Worm (Caenorhabditis elegans) whole organism, young adult: Measurements from ENCODE around the gene Y48D7A.1.
A peak's percentile ranks its signal among the peaks of the same experiment; 100 is the strongest.

Experiments
- B0261.1 ChIP-seq: sonication (generic microtip); optimal IDR thresholded peaks from 2 replicates; lab custom pipeline; 2016; ENCODE audit warnings: mild to moderate bottlenecking, missing genetic modification characterization, moderate library complexity, missing compliant biosample characterization
- atf-7 ChIP-seq: sonication (generic microtip); optimal IDR thresholded peaks from 2 replicates; lab custom pipeline; 2017; ENCODE audit warnings: mild to moderate bottlenecking, missing genetic modification characterization, missing compliant biosample characterization
- attf-6 ChIP-seq: fragments of 200-800 bp; sonication (Bioruptor generic); IDR thresholded peaks from 2 replicates; pipeline ENCODE4 v1.3.6; 2022; ENCODE audit warnings: missing genetic modification reagents, missing genetic modification characterization, missing compliant biosample characterization
- ceh-79 ChIP-seq: sonication (generic microtip); optimal IDR thresholded peaks from 2 replicates; lab custom pipeline; 2017; ENCODE audit warnings: mild to moderate bottlenecking, missing genetic modification characterization, missing compliant biosample characterization
- dpl-1 ChIP-seq: fragments of 150-350 bp; optimal IDR thresholded peaks from 2 replicates; lab custom pipeline; 2014; ENCODE audit warnings: missing biosample characterization, missing genetic modification reagents, missing genetic modification characterization
- gei-17 ChIP-seq: fragments of 200-800 bp; sonication (Bioruptor generic); optimal IDR thresholded peaks from 2 replicates; lab custom pipeline; 2018; ENCODE audit warnings: mild to moderate bottlenecking, missing genetic modification characterization, missing compliant biosample characterization
- nhr-90 ChIP-seq: sonication (generic microtip); optimal IDR thresholded peaks from 2 replicates; lab custom pipeline; 2016; ENCODE audit warnings: missing genotype, mild to moderate bottlenecking, missing genetic modification characterization, missing compliant biosample characterization
- snpc-4 ChIP-seq, 5 experiments: fragments of 150-350 bp in 1 of 5; sonication (generic microtip) in 4 of 5; optimal IDR thresholded peaks; 2 replicates each; lab custom pipeline; 2014 to 2018; ENCODE audit warnings: missing genetic modification characterization in 5 of 5, missing biosample characterization in 3 of 5, antibody characterized with exemption in 2 of 5, mild to moderate bottlenecking in 2 of 5, missing compliant biosample characterization in 2 of 5, missing genotype in 2 of 5, moderate library complexity in 2 of 5, missing genetic modification reagents in 1 of 5
- tbp1 ChIP-seq: fragments of 200-800 bp; sonication (Bioruptor generic); optimal IDR thresholded peaks from 2 replicates; lab custom pipeline; 2018; ENCODE audit warnings: mild to moderate bottlenecking, missing genetic modification characterization, missing compliant biosample characterization
- tlf-1 ChIP-seq: fragments of 200-800 bp; sonication (Bioruptor generic); optimal IDR thresholded peaks from 2 replicates; lab custom pipeline; 2018; ENCODE audit warnings: mild to moderate bottlenecking, missing genetic modification characterization, missing compliant biosample characterization
- unc-62 ChIP-seq: fragments of 150-350 bp; optimal IDR thresholded peaks from 2 replicates; lab custom pipeline; 2014; ENCODE audit warnings: missing biosample characterization, missing genetic modification reagents, missing genetic modification characterization

DNA sequence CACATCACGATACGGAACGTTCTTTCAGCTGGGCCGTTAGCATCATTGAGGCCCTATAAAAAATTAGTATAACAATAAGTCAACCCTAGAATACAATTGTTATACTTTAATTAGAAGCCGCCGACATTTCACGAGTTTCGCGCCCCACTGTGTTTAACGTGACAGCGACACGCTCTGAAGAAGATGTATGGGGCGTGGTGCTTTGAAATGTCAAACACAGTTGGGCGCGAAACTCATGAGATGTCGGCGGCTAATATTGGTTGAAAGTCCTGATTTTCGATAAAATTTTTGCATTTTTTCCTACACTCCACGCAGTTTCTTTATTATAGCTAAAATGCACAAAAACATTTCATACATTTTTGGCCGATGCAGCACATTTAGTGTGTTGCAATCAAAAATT is 46.8 kb downstream of the Y48D7A.1 start:
- TF ChIP-seq snpc-4 (GFP tag; optimal IDR thresholded peaks at IDR 0.05; lab: Kevin White, UChicago) (peak; percentile 71), snpc-4 (tag; optimal IDR thresholded peaks at IDR 0.05; lab: Kevin White, UChicago) (peak in 3 of 4 experiments; percentile 56 to 93 (median 87)), gei-17 (GFP tag; lab: Kevin White, UChicago) (no peak), attf-6 (GFP tag; lab: Robert Waterston, UW) (no peak), unc-62 (GFP tag; lab: Kevin White, UChicago) (no peak), B0261.1 (no peak), atf-7 (tag; lab: Kevin White, UChicago) (no peak), tbp1 (no peak), dpl-1 (GFP tag; lab: Kevin White, UChicago) (no peak), nhr-90 (tag; lab: Kevin White, UChicago) (no peak), tlf-1 (no peak), ceh-79 (tag; lab: Kevin White, UChicago) (no peak)
